Worm (Caenorhabditis elegans): Measurements from ENCODE around the gene C03A3.3.
A peak's percentile ranks its signal among the peaks of the same experiment; 100 is the strongest.

DNA sequence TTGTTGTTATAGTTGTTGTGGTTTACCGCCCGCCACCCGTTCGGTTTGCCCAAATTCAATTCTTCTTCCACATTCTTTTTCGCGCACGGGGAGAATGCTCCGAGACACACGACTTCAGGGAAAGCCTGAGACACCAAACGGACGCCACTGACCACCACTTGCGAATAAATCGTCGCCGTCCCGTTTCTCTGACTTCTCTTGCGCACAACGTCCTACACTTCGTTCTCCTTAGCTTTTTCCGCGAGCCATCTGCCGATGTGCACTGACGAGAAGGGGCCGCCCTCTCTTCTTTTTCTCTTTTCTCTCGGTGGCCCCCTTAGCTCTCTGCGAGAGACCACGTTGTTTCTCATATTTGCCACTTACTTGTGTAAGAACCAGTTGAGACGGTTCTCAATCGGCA lies 11.8 kb downstream of the C03A3.3 start, which contains the start of gene C03A3.1:
- TF ChIP-seq tbx-2 (tag; optimal IDR thresholded peaks at IDR 0.05): peak; percentile 49
- TF ChIP-seq madf-2 (tag; optimal IDR thresholded peaks at IDR 0.05): no peak
- no peak for TF ChIP-seq che-1 (tag; optimal IDR thresholded peaks at IDR 0.05)
- TF ChIP-seq ceh-24 (tag; optimal IDR thresholded peaks at IDR 0.05): no peak
- no peak for TF ChIP-seq sox-2 (GFP tag; IDR thresholded peaks at IDR 0.05)
- TF ChIP-seq F13H6.1 (tag; optimal IDR thresholded peaks at IDR 0.05): peak; percentile 12
- TF ChIP-seq npax-4 (tag; optimal IDR thresholded peaks at IDR 0.05): no peak
- TF ChIP-seq elt-2 (tag; optimal IDR thresholded peaks at IDR 0.05): no peak
- TF ChIP-seq ama-1 (optimal IDR thresholded peaks at IDR 0.05): no peak
- no peak for TF ChIP-seq ceh-30 (tag; optimal IDR thresholded peaks at IDR 0.05)
- TF ChIP-seq sox-4 (tag; optimal IDR thresholded peaks at IDR 0.05): no peak
- TF ChIP-seq fkh-10 (GFP tag; optimal IDR thresholded peaks at IDR 0.05): no peak

Measured in whole organism, late embryonic.